Worm (Caenorhabditis elegans) whole organism, L4 larva: ENCODE data around the gene cest-33.

Source experiments
- D1046.2 ChIP-seq: fragments of 200-800 bp; sonication (Bioruptor generic); IDR thresholded peaks from 2 replicates; pipeline ENCODE4 v1.3.6; 2022; ENCODE audit warnings: missing genetic modification characterization, missing compliant biosample characterization
- F10B5.3 ChIP-seq: sonication (generic microtip); optimal IDR thresholded peaks from 2 replicates; lab custom pipeline; 2016; ENCODE audit warnings: mild to moderate bottlenecking, missing genetic modification characterization, missing compliant biosample characterization
- T20F7.1 ChIP-seq: fragments of 200-800 bp; sonication (Bioruptor generic); optimal IDR thresholded peaks from 2 replicates; lab custom pipeline; 2018; ENCODE audit warnings: mild to moderate bottlenecking, missing genetic modification characterization, missing compliant biosample characterization
- T26A8.4 ChIP-seq: fragments of 200-800 bp; sonication (Bioruptor generic); IDR thresholded peaks from 2 replicates; pipeline ENCODE4 v1.3.6; 2022; ENCODE audit warnings: missing genetic modification characterization, missing compliant biosample characterization
- aha-1 ChIP-seq: fragments of 150-350 bp; peaks from one replicate; lab custom pipeline; 2014; ENCODE audit warnings: missing biosample characterization, missing genetic modification characterization
- ceh-20 ChIP-seq: fragments of 200-800 bp; sonication (Bioruptor generic); IDR thresholded peaks from 2 replicates; pipeline ENCODE4 v1.3.6; 2022; ENCODE audit warnings: missing genetic modification reagents, missing genetic modification characterization, missing compliant biosample characterization
- cey-2 ChIP-seq: sonication (generic microtip); optimal IDR thresholded peaks from 3 replicates; lab custom pipeline; 2017; ENCODE audit warnings: missing genetic modification characterization, mild to moderate bottlenecking, missing compliant biosample characterization, antibody characterized with exemption, borderline replicate concordance; ENCODE audit not compliant: insufficient read depth
- daf-12 ChIP-seq: fragments of 150-350 bp; optimal IDR thresholded peaks from 2 replicates; lab custom pipeline; 2014; ENCODE audit warnings: missing biosample characterization, missing genetic modification reagents, missing genetic modification characterization
- daf-16 ChIP-seq, 3 experiments: sonication (generic microtip); optimal IDR thresholded peaks; 2 replicates each; lab custom pipeline; 2016 to 2017; ENCODE audit warnings: missing genetic modification characterization in 3 of 3, missing genetic modification reagents in 3 of 3, mild to moderate bottlenecking in 2 of 3, missing compliant biosample characterization in 2 of 3, missing biosample characterization in 1 of 3, moderate library complexity in 1 of 3
- dmd-6 ChIP-seq: fragments of 200-800 bp; sonication (Bioruptor generic); IDR thresholded peaks from 2 replicates; pipeline ENCODE4 v1.3.6; 2022; ENCODE audit warnings: missing genetic modification reagents, missing genetic modification characterization, missing compliant biosample characterization
- dpl-1 ChIP-seq: fragments of 150-350 bp; optimal IDR thresholded peaks from 2 replicates; lab custom pipeline; 2014; ENCODE audit warnings: missing biosample characterization, missing genetic modification reagents, missing genetic modification characterization
- dve-1 ChIP-seq: sonication (generic microtip); optimal IDR thresholded peaks from 2 replicates; lab custom pipeline; 2017; ENCODE audit warnings: antibody characterized with exemption, mild to moderate bottlenecking, missing genetic modification characterization, missing compliant biosample characterization; ENCODE audit not compliant: insufficient read depth
- fos-1 ChIP-seq: fragments of 150-350 bp; optimal IDR thresholded peaks from 2 replicates; lab custom pipeline; 2014; ENCODE audit warnings: missing biosample characterization, missing genetic modification characterization
- gei-8 ChIP-seq: fragments of 200-800 bp; sonication (Bioruptor generic); optimal IDR thresholded peaks from 2 replicates; lab custom pipeline; 2018; ENCODE audit warnings: mild to moderate bottlenecking, missing genetic modification characterization, missing compliant biosample characterization
- hlh-11 ChIP-seq: fragments of 200-800 bp; sonication (Bioruptor generic); optimal IDR thresholded peaks from 2 replicates; lab custom pipeline; 2018; ENCODE audit warnings: mild to moderate bottlenecking, missing genetic modification characterization, missing compliant biosample characterization
- hmg-1.1 ChIP-seq: fragments of 200-800 bp; sonication (Bioruptor generic); IDR thresholded peaks from 2 replicates; pipeline ENCODE4 v1.3.6; 2022; ENCODE audit warnings: missing genetic modification reagents, missing genetic modification characterization, missing compliant biosample characterization
- jun-1 ChIP-seq: fragments of 150-350 bp; optimal IDR thresholded peaks from 2 replicates; lab custom pipeline; 2014; ENCODE audit warnings: missing biosample characterization, missing genetic modification reagents, missing genetic modification characterization
- lin-1 ChIP-seq: fragments of 200-800 bp; sonication (Bioruptor generic); IDR thresholded peaks from 2 replicates; pipeline ENCODE4 v1.3.6; 2022; ENCODE audit warnings: missing genetic modification reagents, missing genetic modification characterization, missing compliant biosample characterization
- lin-13 ChIP-seq: fragments of 150-350 bp; optimal IDR thresholded peaks from 2 replicates; lab custom pipeline; 2014; ENCODE audit warnings: missing biosample characterization, missing genetic modification reagents, missing genetic modification characterization
- lin-38 ChIP-seq: fragments of 200-800 bp; sonication (Bioruptor generic); IDR thresholded peaks from 2 replicates; pipeline ENCODE4 v1.3.6; 2022; ENCODE audit warnings: missing genetic modification reagents, missing genetic modification characterization, missing compliant biosample characterization
- mes-2 ChIP-seq: sonication (generic microtip); optimal IDR thresholded peaks from 2 replicates; lab custom pipeline; 2016; ENCODE audit warnings: missing genotype, mild to moderate bottlenecking, missing genetic modification characterization, missing compliant biosample characterization; ENCODE audit not compliant: poor library complexity, severe bottlenecking
- mxl-2 ChIP-seq: fragments of 200-800 bp; sonication (Bioruptor generic); conservative IDR thresholded peaks from 2 replicates; pipeline ENCODE4 v1.3.6; 2022; ENCODE audit warnings: missing genetic modification reagents, missing genetic modification characterization, missing compliant biosample characterization
- nhr-102 ChIP-seq: sonication (generic microtip); optimal IDR thresholded peaks from 2 replicates; lab custom pipeline; 2016; ENCODE audit warnings: mild to moderate bottlenecking, missing genetic modification characterization, moderate library complexity, missing compliant biosample characterization
- nhr-111 ChIP-seq: fragments of 200-800 bp; sonication (Bioruptor generic); optimal IDR thresholded peaks from 2 replicates; lab custom pipeline; 2018; ENCODE audit warnings: mild to moderate bottlenecking, missing genetic modification characterization, missing compliant biosample characterization
- nhr-25 ChIP-seq: sonication (generic microtip); optimal IDR thresholded peaks from 2 replicates; lab custom pipeline; 2017; ENCODE audit warnings: missing genetic modification characterization, mild to moderate bottlenecking, missing compliant biosample characterization, antibody characterized with exemption, moderate library complexity, borderline replicate concordance; ENCODE audit not compliant: insufficient read depth
- nhr-28 ChIP-seq: fragments of 150-350 bp; optimal IDR thresholded peaks from 2 replicates; lab custom pipeline; 2014; ENCODE audit warnings: missing biosample characterization, missing genetic modification characterization
- nhr-6 ChIP-seq: fragments of 150-350 bp; optimal IDR thresholded peaks from 2 replicates; lab custom pipeline; 2014; ENCODE audit warnings: missing biosample characterization, missing genetic modification characterization
- nhr-77 ChIP-seq: fragments of 150-350 bp; optimal IDR thresholded peaks from 2 replicates; lab custom pipeline; 2014; ENCODE audit warnings: missing biosample characterization, missing genetic modification characterization
- php-3 ChIP-seq: fragments of 200-800 bp; sonication (Bioruptor generic); IDR thresholded peaks from 2 replicates; pipeline ENCODE4 v1.3.6; 2022; ENCODE audit warnings: missing genetic modification reagents, missing genetic modification characterization, missing compliant biosample characterization
- pqm-1 ChIP-seq: sonication (generic microtip); optimal IDR thresholded peaks from 2 replicates; lab custom pipeline; 2017; ENCODE audit warnings: missing biosample characterization, missing genetic modification characterization
- skn-1 ChIP-seq: fragments of 150-350 bp; optimal IDR thresholded peaks from 2 replicates; lab custom pipeline; 2014; ENCODE audit warnings: missing biosample characterization, missing genetic modification characterization
- snpc-1.2 ChIP-seq: fragments of 200-800 bp; sonication (Bioruptor generic); IDR thresholded peaks from 2 replicates; pipeline ENCODE4 v1.3.6; 2022; ENCODE audit warnings: missing genetic modification reagents, missing genetic modification characterization, missing compliant biosample characterization
- tag-97 ChIP-seq: fragments of 200-800 bp; sonication (Bioruptor generic); IDR thresholded peaks from 2 replicates; pipeline ENCODE4 v1.3.6; 2022; ENCODE audit warnings: missing genetic modification characterization, missing compliant biosample characterization
- tra-1 ChIP-seq: fragments of 200-800 bp; sonication (Bioruptor generic); IDR thresholded peaks from 2 replicates; pipeline ENCODE4 v1.3.6; 2022; ENCODE audit warnings: missing genetic modification reagents, missing genetic modification characterization, missing compliant biosample characterization
- unc-130 ChIP-seq: sonication (generic microtip); optimal IDR thresholded peaks from 2 replicates; lab custom pipeline; 2016; ENCODE audit warnings: missing genetic modification reagents, missing genetic modification characterization, missing compliant biosample characterization
- unc-39 ChIP-seq: sonication (generic microtip); optimal IDR thresholded peaks from 2 replicates; lab custom pipeline; 2017; ENCODE audit warnings: missing biosample characterization, missing genetic modification characterization
- zfp-2 ChIP-seq: sonication (generic microtip); optimal IDR thresholded peaks from 2 replicates; lab custom pipeline; 2016; ENCODE audit warnings: mild to moderate bottlenecking, missing genetic modification characterization, missing compliant biosample characterization
- zip-11 ChIP-seq: fragments of 200-800 bp; sonication (Bioruptor generic); IDR thresholded peaks from 2 replicates; pipeline ENCODE4 v1.3.6; 2022; ENCODE audit warnings: missing genetic modification characterization, missing compliant biosample characterization
- ztf-7 ChIP-seq: fragments of 150-350 bp; optimal IDR thresholded peaks from 2 replicates; lab custom pipeline; 2014; ENCODE audit warnings: missing biosample characterization, missing genetic modification characterization

The cest-33 gene

DNA sequence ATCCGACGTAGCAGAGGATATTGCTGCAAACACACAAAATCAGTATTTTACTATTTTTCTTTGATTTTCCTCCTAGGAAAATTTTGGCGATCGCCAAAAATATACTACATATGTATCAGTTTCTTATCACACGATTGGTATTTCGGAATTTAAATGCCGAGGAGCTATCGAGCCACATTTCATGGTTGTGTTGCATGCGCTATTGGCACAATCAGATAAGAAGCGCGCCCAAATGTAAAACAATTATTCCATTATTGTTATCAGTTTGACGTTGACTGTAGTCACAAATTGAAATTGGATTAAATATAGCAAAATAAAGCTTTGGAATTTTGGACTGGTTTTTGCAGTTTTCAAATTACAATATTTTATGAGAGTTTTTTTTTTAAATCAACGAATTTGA lies 33.5 kb upstream of the cest-33 start:
- TF ChIP-seq aha-1 (tag; lab: Kevin White, UChicago) (no peak), dmd-6 (GFP tag; lab: Robert Waterston, UW) (peak; percentile 80), daf-16 (GFP tag; optimal IDR thresholded peaks at IDR 0.05; lab: Kevin White, UChicago) (no peak), daf-16 (tag; optimal IDR thresholded peaks at IDR 0.05; lab: Kevin White, UChicago) (peak; percentile 77), tra-1 (GFP tag; lab: Robert Waterston, UW) (peak; percentile 50; the same call in 1 of the 2 replicates), nhr-28 (tag; lab: Kevin White, UChicago) (peak; percentile 92), dve-1 (tag; lab: Kevin White, UChicago) (peak; percentile 80), hlh-11 (peak; percentile 70), nhr-102 (tag; lab: Kevin White, UChicago) (peak; percentile 18), nhr-77 (tag; lab: Kevin White, UChicago) (peak; percentile 17), T26A8.4 (GFP tag; lab: Robert Waterston, UW) (no peak), pqm-1 (tag; lab: Kevin White, UChicago) (peak; percentile 78), mxl-2 (GFP tag; lab: Robert Waterston, UW) (no peak), zip-11 (GFP tag; lab: Robert Waterston, UW) (no peak), php-3 (GFP tag; lab: Robert Waterston, UW) (peak; percentile 72), ceh-20 (no peak)

DNA sequence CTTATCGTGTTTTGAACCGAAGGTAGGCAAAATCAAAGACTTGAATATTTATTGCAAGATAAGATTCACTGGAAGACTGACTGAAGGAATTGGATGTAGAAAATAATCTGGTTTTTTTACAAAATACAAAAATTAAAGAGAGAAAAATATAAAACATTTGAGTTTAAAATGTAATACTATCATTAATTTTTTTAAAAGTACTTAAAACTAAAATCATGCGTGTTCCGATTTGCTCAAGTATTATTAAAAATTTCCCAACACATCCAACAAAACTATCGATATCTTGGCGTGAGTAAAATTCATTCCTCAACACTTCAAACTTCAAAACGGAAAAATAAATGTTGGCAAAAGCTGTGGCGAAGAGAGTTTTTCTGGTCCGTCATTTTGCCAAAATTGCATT lies 24.7 kb upstream of the cest-33 start, which contains the start of gene F57F4.1:
F57F4.1 (plus strand) TSS at position 301 of the 400 bp plus-strand sequence.
- TF ChIP-seq nhr-111 (GFP tag; lab: Kevin White, UChicago) (no peak), D1046.2 (GFP tag; lab: Robert Waterston, UW) (no peak), skn-1 (tag; lab: Kevin White, UChicago) (no peak), nhr-102 (tag; lab: Kevin White, UChicago) (no peak), zfp-2 (no peak), jun-1 (no peak), mes-2 (tag; lab: Kevin White, UChicago) (no peak), unc-39 (tag; lab: Kevin White, UChicago) (no peak), gei-8 (no peak), nhr-25 (tag; lab: Kevin White, UChicago) (no peak), lin-38 (no peak), nhr-6 (tag; lab: Kevin White, UChicago) (no peak)
- TF ChIP-seq, all 104 proteins: peak for 0

DNA sequence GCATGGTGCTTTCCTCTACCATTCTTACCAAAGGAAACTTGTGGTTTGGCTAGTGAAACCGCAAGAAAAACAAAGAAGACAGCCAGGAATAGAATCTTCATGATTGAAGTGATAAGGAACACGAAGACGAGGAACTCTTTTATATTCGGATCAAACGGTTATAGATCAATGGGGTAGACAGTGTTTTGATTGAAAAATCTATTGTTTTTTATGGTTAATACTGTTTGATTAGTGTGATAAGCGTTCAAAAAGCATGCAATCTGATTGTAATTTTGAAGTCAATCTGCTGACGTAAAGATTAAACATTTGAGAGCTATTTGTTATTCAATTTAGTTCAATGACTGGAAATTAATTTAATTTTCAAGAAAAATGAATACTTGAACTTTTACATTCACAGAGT lies 24.2 kb upstream of the cest-33 start, which contains the start of gene F57F4.2:
F57F4.2 (minus strand) TSS at position 101 of the 400 bp plus-strand sequence.
- TF ChIP-seq fos-1 (tag; lab: Kevin White, UChicago) (no peak), tag-97 (GFP tag; lab: Robert Waterston, UW) (no peak), dmd-6 (GFP tag; lab: Robert Waterston, UW) (no peak), ztf-7 (tag; lab: Kevin White, UChicago) (no peak), lin-38 (no peak), tra-1 (GFP tag; lab: Robert Waterston, UW) (no peak), daf-12 (tag; lab: Kevin White, UChicago) (no peak), lin-13 (GFP tag; lab: Kevin White, UChicago) (no peak), hmg-1.1 (GFP tag; lab: Robert Waterston, UW) (no peak), unc-130 (GFP tag; lab: Kevin White, UChicago) (no peak), F10B5.3 (tag; lab: Kevin White, UChicago) (no peak), snpc-1.2 (GFP tag; lab: Robert Waterston, UW) (no peak), lin-1 (no peak), dpl-1 (GFP tag; lab: Kevin White, UChicago) (no peak), cey-2 (no peak), T20F7.1 (GFP tag; lab: Kevin White, UChicago) (no peak)
